Worm (Caenorhabditis elegans) whole organism, L2 larva: Measurements from ENCODE around the gene nhr-146.

ENCODE experiments used
- lin-11 ChIP-seq: fragments of 150-350 bp; sonication (generic microtip); optimal IDR thresholded peaks from 2 replicates; lab custom pipeline; 2014; ENCODE audit warnings: missing biosample characterization, missing genetic modification characterization, inconsistent platforms, mixed read lengths
- lin-13 ChIP-seq: fragments of 150-350 bp; optimal IDR thresholded peaks from 2 replicates; lab custom pipeline; 2014; ENCODE audit warnings: missing biosample characterization, missing genetic modification reagents, missing genetic modification characterization
- skn-1 ChIP-seq: sonication (generic microtip); optimal IDR thresholded peaks from 2 replicates; lab custom pipeline; 2017; ENCODE audit warnings: missing biosample characterization, missing genetic modification characterization
- snpc-4 ChIP-seq: fragments of 150-350 bp; optimal IDR thresholded peaks from 2 replicates; lab custom pipeline; 2014; ENCODE audit warnings: missing biosample characterization, missing genetic modification characterization
- unc-62 ChIP-seq: fragments of 150-350 bp; optimal IDR thresholded peaks from 2 replicates; lab custom pipeline; 2014; ENCODE audit warnings: missing biosample characterization, missing genetic modification reagents, missing genetic modification characterization

ce11 chrIV:1601357-1601756 is 25.2 kb upstream of the nhr-146 start, which contains the start of gene set-23:
- no peak for TF ChIP-seq skn-1
- TF ChIP-seq unc-62 (GFP tag; lab: Kevin White, UChicago) = no peak
- TF ChIP-seq lin-13 (GFP tag; lab: Kevin White, UChicago) = no peak
- no peak for TF ChIP-seq lin-11 (tag; lab: Kevin White, UChicago)
- TF ChIP-seq snpc-4 (tag; lab: Kevin White, UChicago) = no peak
